In the genomic region with DNA sequence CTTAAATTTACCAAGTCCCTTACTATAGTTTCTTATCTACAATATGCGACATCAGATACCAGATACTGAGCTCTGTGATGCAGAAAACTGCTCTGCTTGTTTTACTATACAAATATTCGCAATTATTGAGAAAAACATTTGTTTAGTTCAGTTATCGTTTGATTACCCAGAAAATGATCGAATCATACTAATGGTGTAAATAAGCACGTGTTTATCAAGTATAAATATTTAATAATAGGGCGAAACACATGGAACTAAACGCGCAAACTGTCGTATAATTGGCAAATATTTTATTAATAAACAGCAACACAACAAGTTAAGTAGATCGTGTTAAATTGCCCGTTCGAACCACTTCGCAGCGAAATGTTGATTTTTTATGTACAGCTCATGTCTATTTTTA, we compare ENCODE assay signal across 1 fruit fly cellular context.
A peak's percentile ranks its signal among the peaks of the same experiment; 100 is the strongest.
TF ChIP-seq lines count a peak whose summit lies in the region.

No protein-coding gene starts in this region.

TF ChIP-seq in whole organism, embryonic, 481 proteins besides CTCF, POLR2A, EP300 and RAD21 (continued from another document and continues in another):
- TF ChIP-seq CG15073 (GFP tag; optimal IDR thresholded peaks at IDR 0.05; lab: Kevin White, UChicago) (no peak), ssp (GFP tag; IDR thresholded peaks at IDR 0.05; lab: Robert Waterston, UW) (no peak), CG4424 (GFP tag; optimal IDR thresholded peaks at IDR 0.05; lab: Kevin White, UChicago) (peak; percentile 6), Atf-2 (GFP tag; optimal IDR thresholded peaks at IDR 0.05; lab: Kevin White, UChicago) (no peak), CG2889 (GFP tag; IDR thresholded peaks at IDR 0.05; lab: Robert Waterston, UW) (no peak), al (GFP tag; IDR thresholded peaks at IDR 0.05; lab: Robert Waterston, UW) (no peak), CG8478 (optimal IDR thresholded peaks at IDR 0.05; lab: Kevin White, UChicago) (no peak), Neu2 (GFP tag; optimal IDR thresholded peaks at IDR 0.05; lab: Kevin White, UChicago; ENCODE audit: borderline replicate concordance) (no peak), CG11696 (GFP tag; IDR thresholded peaks at IDR 0.05; lab: Robert Waterston, UW) (no peak), CG13424 (tag; optimal IDR thresholded peaks at IDR 0.05; lab: Kevin White, UChicago) (no peak), CG5180 (GFP tag; optimal IDR thresholded peaks at IDR 0.05; lab: Kevin White, UChicago) (no peak), mirr (GFP tag; optimal IDR thresholded peaks at IDR 0.05; lab: Kevin White, UChicago) (peak; percentile 51), stwl (tag; optimal IDR thresholded peaks at IDR 0.05; lab: Kevin White, UChicago) (no peak), Hr78 (GFP tag; optimal IDR thresholded peaks at IDR 0.05; lab: Kevin White, UChicago) (no peak), CG13894 (tag; optimal IDR thresholded peaks at IDR 0.05; lab: Kevin White, UChicago) (no peak), TFAM (GFP tag; optimal IDR thresholded peaks at IDR 0.05; lab: Kevin White, UChicago) (no peak), maf-S (GFP tag; optimal IDR thresholded peaks at IDR 0.05; lab: Kevin White, UChicago) (no peak), dpn (GFP tag; optimal IDR thresholded peaks at IDR 0.05; lab: Kevin White, UChicago) (peak; percentile 20 to 40), Abd-B (GFP tag; optimal IDR thresholded peaks at IDR 0.05; lab: Kevin White, UChicago) (no peak), hth (optimal IDR thresholded peaks at IDR 0.05; lab: Kevin White, UChicago) (no peak), nau (GFP tag; optimal IDR thresholded peaks at IDR 0.05; lab: Kevin White, UChicago) (peak; percentile 55), CG9932 (GFP tag; IDR thresholded peaks at IDR 0.05; lab: Robert Waterston, UW) (no peak), bsh (GFP tag; optimal IDR thresholded peaks at IDR 0.05; lab: Kevin White, UChicago) (peak in 1 of 2 experiments; percentile 48), Usf (GFP tag; optimal IDR thresholded peaks at IDR 0.05; lab: Kevin White, UChicago) (no peak), mld (GFP tag; IDR thresholded peaks at IDR 0.05; lab: Robert Waterston, UW; ENCODE audit: partially characterized antibody) (no peak), Hr39 (optimal IDR thresholded peaks at IDR 0.05; lab: Kevin White, UChicago) (no peak), dimm (GFP tag; IDR thresholded peaks at IDR 0.05; lab: Robert Waterston, UW) (no peak), psq (GFP tag; optimal IDR thresholded peaks at IDR 0.05; lab: Kevin White, UChicago) (no peak), D19B (GFP tag; optimal IDR thresholded peaks at IDR 0.05; lab: Kevin White, UChicago) (peak; percentile 38), ab (GFP tag; optimal IDR thresholded peaks at IDR 0.05; lab: Kevin White, UChicago) (no peak), CG10565 (GFP tag; optimal IDR thresholded peaks at IDR 0.05; lab: Kevin White, UChicago) (no peak), Rx (GFP tag; IDR thresholded peaks at IDR 0.05; lab: Robert Waterston, UW) (no peak), eyg (GFP tag; optimal IDR thresholded peaks at IDR 0.05; lab: Kevin White, UChicago) (no peak), CG7271 (tag; optimal IDR thresholded peaks at IDR 0.05; lab: Kevin White, UChicago) (peak; percentile 53), CG10366 (GFP tag; IDR thresholded peaks at IDR 0.05; lab: Robert Waterston, UW) (0 out of 2 replicates have a peak, but pooled peaks have one; percentile 8), Camta (GFP tag; optimal IDR thresholded peaks at IDR 0.05; lab: Kevin White, UChicago) (peak; percentile 38), NC2β (GFP tag; optimal IDR thresholded peaks at IDR 0.05; lab: Kevin White, UChicago) (no peak), CG8924 (tag; optimal IDR thresholded peaks at IDR 0.05; lab: Kevin White, UChicago) (peak; percentile 37), abd-A (tag; optimal IDR thresholded peaks at IDR 0.05; lab: Kevin White, UChicago) (no peak), Gsc (GFP tag; IDR thresholded peaks at IDR 0.05; lab: Robert Waterston, UW) (no peak), CrebB (tag; optimal IDR thresholded peaks at IDR 0.05; lab: Kevin White, UChicago) (peak; percentile 37), vvl (GFP tag; IDR thresholded peaks at IDR 0.05; lab: Robert Waterston, UW) (no peak), emc (GFP tag; optimal IDR thresholded peaks at IDR 0.05; lab: Kevin White, UChicago) (no peak), zf30C (GFP tag; optimal IDR thresholded peaks at IDR 0.05; lab: Kevin White, UChicago) (no peak), CG3995 (GFP tag; optimal IDR thresholded peaks at IDR 0.05; lab: Kevin White, UChicago) (no peak), CG8944 (GFP tag; optimal IDR thresholded peaks at IDR 0.05; lab: Kevin White, UChicago) (no peak), CG9797 (GFP tag; optimal IDR thresholded peaks at IDR 0.05; lab: Kevin White, UChicago) (no peak), CG10462 (GFP tag; optimal IDR thresholded peaks at IDR 0.05; lab: Kevin White, UChicago) (no peak), Oaz (GFP tag; IDR thresholded peaks at IDR 0.05; lab: Robert Waterston, UW) (no peak), CG1602 (GFP tag; optimal IDR thresholded peaks at IDR 0.05; lab: Kevin White, UChicago) (peak; percentile 10), CG16813 (GFP tag; IDR thresholded peaks at IDR 0.05; lab: Robert Waterston, UW; ENCODE audit: partially characterized antibody) (no peak), pros (GFP tag; optimal IDR thresholded peaks at IDR 0.05; lab: Kevin White, UChicago) (no peak), CG11695 (GFP tag; IDR thresholded peaks at IDR 0.05; lab: Robert Waterston, UW) (0 out of 3 replicates have a peak, but pooled peaks have one; percentile 34), Trl (optimal IDR thresholded peaks at IDR 0.05; lab: Kevin White, UChicago) (no peak), Trl (GFP tag; optimal IDR thresholded peaks at IDR 0.05; lab: Kevin White, UChicago) (peak; percentile 5), knrl (GFP tag; IDR thresholded peaks at IDR 0.05; lab: Robert Waterston, UW; ENCODE audit: partially characterized antibody) (no peak), row (GFP tag; IDR thresholded peaks at IDR 0.05; lab: Robert Waterston, UW) (no peak; the same call in 2 of the 3 replicates), Dek (tag; optimal IDR thresholded peaks at IDR 0.05; lab: Kevin White, UChicago) (peak; percentile 67), CG1233 (GFP tag; optimal IDR thresholded peaks at IDR 0.05; lab: Kevin White, UChicago) (peak; percentile 68), CG43689 (GFP tag; IDR thresholded peaks at IDR 0.05; lab: Robert Waterston, UW) (no peak), CG12236 (GFP tag; optimal IDR thresholded peaks at IDR 0.05; lab: Kevin White, UChicago) (peak; percentile 36), sqz (GFP tag; optimal IDR thresholded peaks at IDR 0.05; lab: Kevin White, UChicago) (no peak), CG2129 (GFP tag; IDR thresholded peaks at IDR 0.05; lab: Robert Waterston, UW; ENCODE audit: partially characterized antibody) (no peak), CG4360 (GFP tag; IDR thresholded peaks at IDR 0.05; lab: Robert Waterston, UW) (no peak), CG10209 (GFP tag; optimal IDR thresholded peaks at IDR 0.05; lab: Kevin White, UChicago) (peak; percentile 68), CHES-1-like (GFP tag; optimal IDR thresholded peaks at IDR 0.05; lab: Kevin White, UChicago) (no peak), CG17829 (tag; optimal IDR thresholded peaks at IDR 0.05; lab: Kevin White, UChicago) (no peak), sd (tag; optimal IDR thresholded peaks at IDR 0.05; lab: Kevin White, UChicago) (peak; percentile 38), usp (GFP tag; optimal IDR thresholded peaks at IDR 0.05; lab: Kevin White, UChicago) (no peak), NK7.1 (GFP tag; optimal IDR thresholded peaks at IDR 0.05; lab: Kevin White, UChicago) (peak; percentile 24), ap (GFP tag; IDR thresholded peaks at IDR 0.05; lab: Robert Waterston, UW) (no peak), fd102C (GFP tag; optimal IDR thresholded peaks at IDR 0.05; lab: Kevin White, UChicago) (no peak), CG12299 (tag; optimal IDR thresholded peaks at IDR 0.05; lab: Kevin White, UChicago) (peak; percentile 51), Awh (GFP tag; IDR thresholded peaks at IDR 0.05; lab: Robert Waterston, UW) (no peak), unc-4 (GFP tag; IDR thresholded peaks at IDR 0.05; lab: Robert Waterston, UW; ENCODE audit: partially characterized antibody) (no peak), CG30403 (GFP tag; optimal IDR thresholded peaks at IDR 0.05; lab: Kevin White, UChicago) (no peak), CG12155 (GFP tag; optimal IDR thresholded peaks at IDR 0.05; lab: Kevin White, UChicago) (peak; percentile 14), sens (GFP tag; lab: Kevin White, UChicago) (peak; percentile 8), caup (GFP tag; optimal IDR thresholded peaks at IDR 0.05; lab: Kevin White, UChicago; ENCODE audit: severe bottlenecking) (peak; percentile 82), Atf3 (GFP tag; optimal IDR thresholded peaks at IDR 0.05; lab: Kevin White, UChicago) (no peak), Taf1 (GFP tag; IDR thresholded peaks at IDR 0.05; lab: Robert Waterston, UW) (no peak), CG6765 (GFP tag; optimal IDR thresholded peaks at IDR 0.05; lab: Kevin White, UChicago) (peak; percentile 28), bowl (GFP tag; IDR thresholded peaks at IDR 0.05; lab: Robert Waterston, UW) (no peak), Aef1 (GFP tag; IDR thresholded peaks at IDR 0.05; lab: Robert Waterston, UW) (no peak), Poxn (GFP tag; IDR thresholded peaks at IDR 0.05; lab: Robert Waterston, UW) (no peak), NfI (GFP tag; optimal IDR thresholded peaks at IDR 0.05; lab: Kevin White, UChicago) (peak; percentile 33), CG7963 (GFP tag; IDR thresholded peaks at IDR 0.05; lab: Robert Waterston, UW; ENCODE audit: partially characterized antibody) (no peak), Mrtf (GFP tag; IDR thresholded peaks at IDR 0.05; lab: Robert Waterston, UW) (no peak), CG4404 (GFP tag; IDR thresholded peaks at IDR 0.05; lab: Robert Waterston, UW) (no peak), CG12744 (GFP tag; optimal IDR thresholded peaks at IDR 0.05; lab: Kevin White, UChicago) (peak; percentile 30), sob (GFP tag; IDR thresholded peaks at IDR 0.05; lab: Robert Waterston, UW) (peak; percentile 80; the same call in 1 of the 2 replicates), CG3407 (GFP tag; optimal IDR thresholded peaks at IDR 0.05; lab: Kevin White, UChicago) (peak; percentile 37), dati (GFP tag; IDR thresholded peaks at IDR 0.05; lab: Robert Waterston, UW) (no peak), lab (GFP tag; optimal IDR thresholded peaks at IDR 0.05; lab: Kevin White, UChicago) (peak; percentile 75), CG13775 (GFP tag; optimal IDR thresholded peaks at IDR 0.05; lab: Kevin White, UChicago) (no peak), CG7372 (GFP tag; IDR thresholded peaks at IDR 0.05; lab: Robert Waterston, UW) (no peak), croc (GFP tag; conservative IDR thresholded peaks at IDR 0.05; lab: Robert Waterston, UW) (no peak), br (optimal IDR thresholded peaks at IDR 0.05; lab: Kevin White, UChicago) (no peak), CG18476 (GFP tag; optimal IDR thresholded peaks at IDR 0.05; lab: Kevin White, UChicago) (peak; percentile 21), Tbp (GFP tag; optimal IDR thresholded peaks at IDR 0.05; lab: Kevin White, UChicago) (no peak), mam (GFP tag; optimal IDR thresholded peaks at IDR 0.05; lab: Kevin White, UChicago) (no peak), dmrt11E (tag; optimal IDR thresholded peaks at IDR 0.05; lab: Kevin White, UChicago) (peak; percentile 13), CG13624 (GFP tag; optimal IDR thresholded peaks at IDR 0.05; lab: Kevin White, UChicago) (peak; percentile 42), aop (GFP tag; IDR thresholded peaks at IDR 0.05; lab: Robert Waterston, UW) (no peak), CG10321 (GFP tag; IDR thresholded peaks at IDR 0.05; lab: Robert Waterston, UW) (no peak), CG10431 (GFP tag; optimal IDR thresholded peaks at IDR 0.05; lab: Kevin White, UChicago) (no peak), Dref (GFP tag; IDR thresholded peaks at IDR 0.05; lab: Robert Waterston, UW) (no peak), onecut (GFP tag; IDR thresholded peaks at IDR 0.05; lab: Robert Waterston, UW) (no peak), her (GFP tag; optimal IDR thresholded peaks at IDR 0.05; lab: Kevin White, UChicago) (no peak), gfzf (GFP tag; optimal IDR thresholded peaks at IDR 0.05; lab: Kevin White, UChicago) (no peak), CG10959 (GFP tag; IDR thresholded peaks at IDR 0.05; lab: Robert Waterston, UW) (no peak), pfk (GFP tag; optimal IDR thresholded peaks at IDR 0.05; lab: Kevin White, UChicago) (no peak), az2 (GFP tag; optimal IDR thresholded peaks at IDR 0.05; lab: Kevin White, UChicago) (no peak), CG4730 (GFP tag; IDR thresholded peaks at IDR 0.05; lab: Robert Waterston, UW) (no peak), pb (GFP tag; optimal IDR thresholded peaks at IDR 0.05; lab: Kevin White, UChicago) (no peak), Hsf (GFP tag; optimal IDR thresholded peaks at IDR 0.05; lab: Kevin White, UChicago) (peak; percentile 14), bbx (GFP tag; IDR thresholded peaks at IDR 0.05; lab: Robert Waterston, UW; ENCODE audit: partially characterized antibody) (no peak), ttk (GFP tag; IDR thresholded peaks at IDR 0.05; lab: Robert Waterston, UW) (no peak), lov (optimal IDR thresholded peaks at IDR 0.05; lab: Kevin White, UChicago) (no peak), lov (GFP tag; IDR thresholded peaks at IDR 0.05; lab: Robert Waterston, UW) (no peak), Ravus (GFP tag; IDR thresholded peaks at IDR 0.05; lab: Robert Waterston, UW) (no peak), Fer2 (tag; optimal IDR thresholded peaks at IDR 0.05; lab: Kevin White, UChicago) (peak; percentile 50), HHEX (GFP tag; optimal IDR thresholded peaks at IDR 0.05; lab: Kevin White, UChicago) (peak; percentile 72), CG31441 (GFP tag; IDR thresholded peaks at IDR 0.05; lab: Robert Waterston, UW) (peak; percentile 24; the same call in 1 of the 2 replicates), CG16815 (GFP tag; optimal IDR thresholded peaks at IDR 0.05; lab: Kevin White, UChicago) (no peak), MTF-1 (GFP tag; optimal IDR thresholded peaks at IDR 0.05; lab: Kevin White, UChicago; ENCODE audit: borderline replicate concordance) (peak; percentile 15), CG17359 (tag; optimal IDR thresholded peaks at IDR 0.05; lab: Kevin White, UChicago) (peak; percentile 55), Hey (tag; optimal IDR thresholded peaks at IDR 0.05; lab: Kevin White, UChicago) (no peak), Lim3 (GFP tag; IDR thresholded peaks at IDR 0.05; lab: Robert Waterston, UW) (no peak), gem (tag; optimal IDR thresholded peaks at IDR 0.05; lab: Kevin White, UChicago) (peak; percentile 76), Ssrp (tag; optimal IDR thresholded peaks at IDR 0.05; lab: Kevin White, UChicago) (no peak), GATAe (GFP tag; conservative IDR thresholded peaks at IDR 0.05; lab: Robert Waterston, UW) (peak; percentile 38; the same call in 1 of the 2 replicates)
